Worm (Caenorhabditis elegans) whole organism, L4 larva: ENCODE measurements around the gene C03B1.9.
A peak's percentile ranks its signal among the peaks of the same experiment; 100 is the strongest.

Source experiments
- D1046.2 ChIP-seq: fragments of 200-800 bp; sonication (Bioruptor generic); IDR thresholded peaks from 2 replicates; pipeline ENCODE4 v1.3.6; 2022; ENCODE audit warnings: missing genetic modification characterization, missing compliant biosample characterization
- F10B5.3 ChIP-seq: sonication (generic microtip); optimal IDR thresholded peaks from 2 replicates; lab custom pipeline; 2016; ENCODE audit warnings: mild to moderate bottlenecking, missing genetic modification characterization, missing compliant biosample characterization
- F49E8.2 ChIP-seq: sonication (generic microtip); optimal IDR thresholded peaks from 2 replicates; lab custom pipeline; 2016; ENCODE audit warnings: missing compliant biosample characterization, mild to moderate bottlenecking, missing genetic modification characterization, borderline replicate concordance
- aha-1 ChIP-seq: fragments of 150-350 bp; peaks from one replicate; lab custom pipeline; 2014; ENCODE audit warnings: missing biosample characterization, missing genetic modification characterization
- aly-2 ChIP-seq: sonication (generic microtip); optimal IDR thresholded peaks from 2 replicates; lab custom pipeline; 2018; ENCODE audit warnings: missing biosample characterization, missing genetic modification characterization
- ceh-32 ChIP-seq: sonication (generic microtip); optimal IDR thresholded peaks from 2 replicates; lab custom pipeline; 2016; ENCODE audit warnings: mild to moderate bottlenecking, missing genetic modification characterization, missing compliant biosample characterization; ENCODE audit not compliant: poor library complexity
- ceh-44 ChIP-seq: fragments of 200-800 bp; sonication (Bioruptor generic); IDR thresholded peaks from 2 replicates; pipeline ENCODE4 v1.3.6; 2022; ENCODE audit warnings: missing genetic modification reagents, missing genetic modification characterization, missing compliant biosample characterization
- ces-1 ChIP-seq: fragments of 150-350 bp; sonication (generic microtip); optimal IDR thresholded peaks from 4 replicates; lab custom pipeline; 2014; ENCODE audit warnings: missing biosample characterization, missing genetic modification reagents, missing genetic modification characterization
- cey-2 ChIP-seq: sonication (generic microtip); optimal IDR thresholded peaks from 3 replicates; lab custom pipeline; 2017; ENCODE audit warnings: missing genetic modification characterization, mild to moderate bottlenecking, missing compliant biosample characterization, antibody characterized with exemption, borderline replicate concordance; ENCODE audit not compliant: insufficient read depth
- ctbp-1 ChIP-seq: fragments of 200-800 bp; sonication (Bioruptor generic); IDR thresholded peaks from 2 replicates; pipeline ENCODE4 v1.3.6; 2022; ENCODE audit warnings: missing genetic modification reagents, missing genetic modification characterization, missing compliant biosample characterization
- daf-16 ChIP-seq, 3 experiments: sonication (generic microtip); optimal IDR thresholded peaks; 2 replicates each; lab custom pipeline; 2016 to 2017; ENCODE audit warnings: missing genetic modification characterization in 3 of 3, missing genetic modification reagents in 3 of 3, mild to moderate bottlenecking in 2 of 3, missing compliant biosample characterization in 2 of 3, missing biosample characterization in 1 of 3, moderate library complexity in 1 of 3
- daf-19 ChIP-seq: fragments of 200-800 bp; sonication (Bioruptor generic); conservative IDR thresholded peaks from 2 replicates; pipeline ENCODE4 v1.3.6; 2022; ENCODE audit warnings: missing genetic modification characterization, missing compliant biosample characterization
- daf-8 ChIP-seq: fragments of 200-800 bp; sonication (Bioruptor generic); IDR thresholded peaks from 2 replicates; pipeline ENCODE4 v1.3.6; 2022; ENCODE audit warnings: missing genetic modification characterization, missing compliant biosample characterization
- dmd-6 ChIP-seq: fragments of 200-800 bp; sonication (Bioruptor generic); IDR thresholded peaks from 2 replicates; pipeline ENCODE4 v1.3.6; 2022; ENCODE audit warnings: missing genetic modification reagents, missing genetic modification characterization, missing compliant biosample characterization
- dmd-8 ChIP-seq: fragments of 200-800 bp; sonication (Bioruptor generic); IDR thresholded peaks from 2 replicates; pipeline ENCODE4 v1.3.6; 2022; ENCODE audit warnings: missing genetic modification characterization, missing compliant biosample characterization
- dve-1 ChIP-seq: sonication (generic microtip); optimal IDR thresholded peaks from 2 replicates; lab custom pipeline; 2017; ENCODE audit warnings: antibody characterized with exemption, mild to moderate bottlenecking, missing genetic modification characterization, missing compliant biosample characterization; ENCODE audit not compliant: insufficient read depth
- hlh-11 ChIP-seq: fragments of 200-800 bp; sonication (Bioruptor generic); optimal IDR thresholded peaks from 2 replicates; lab custom pipeline; 2018; ENCODE audit warnings: mild to moderate bottlenecking, missing genetic modification characterization, missing compliant biosample characterization
- hmg-1.1 ChIP-seq: fragments of 200-800 bp; sonication (Bioruptor generic); IDR thresholded peaks from 2 replicates; pipeline ENCODE4 v1.3.6; 2022; ENCODE audit warnings: missing genetic modification reagents, missing genetic modification characterization, missing compliant biosample characterization
- jun-1 ChIP-seq: fragments of 150-350 bp; optimal IDR thresholded peaks from 2 replicates; lab custom pipeline; 2014; ENCODE audit warnings: missing biosample characterization, missing genetic modification reagents, missing genetic modification characterization
- lin-29 ChIP-seq: fragments of 200-800 bp; sonication (Bioruptor generic); IDR thresholded peaks from 2 replicates; pipeline ENCODE4 v1.3.6; 2022; ENCODE audit warnings: missing genetic modification reagents, missing genetic modification characterization, missing compliant biosample characterization
- mdl-1 ChIP-seq, 2 experiments: fragments of 150-350 bp in 1 of 2; sonication (generic microtip) in 1 of 2; optimal IDR thresholded peaks; 2 replicates each; lab custom pipeline; 2014 to 2017; ENCODE audit warnings: missing biosample characterization in 2 of 2, missing genetic modification characterization in 2 of 2
- mxl-2 ChIP-seq: fragments of 200-800 bp; sonication (Bioruptor generic); conservative IDR thresholded peaks from 2 replicates; pipeline ENCODE4 v1.3.6; 2022; ENCODE audit warnings: missing genetic modification reagents, missing genetic modification characterization, missing compliant biosample characterization
- mxl-3 ChIP-seq: fragments of 200-800 bp; sonication (Bioruptor generic); optimal IDR thresholded peaks from 2 replicates; lab custom pipeline; 2018; ENCODE audit warnings: mild to moderate bottlenecking, missing genetic modification characterization, missing compliant biosample characterization
- nhr-11 ChIP-seq: fragments of 150-350 bp; optimal IDR thresholded peaks from 2 replicates; lab custom pipeline; 2014; ENCODE audit warnings: missing biosample characterization, missing genetic modification characterization
- nhr-111 ChIP-seq: fragments of 200-800 bp; sonication (Bioruptor generic); optimal IDR thresholded peaks from 2 replicates; lab custom pipeline; 2018; ENCODE audit warnings: mild to moderate bottlenecking, missing genetic modification characterization, missing compliant biosample characterization
- nhr-42 ChIP-seq: fragments of 200-800 bp; sonication (Bioruptor generic); IDR thresholded peaks from 2 replicates; pipeline ENCODE4 v1.3.6; 2022; ENCODE audit warnings: missing genetic modification characterization, missing compliant biosample characterization
- nhr-6 ChIP-seq: fragments of 150-350 bp; optimal IDR thresholded peaks from 2 replicates; lab custom pipeline; 2014; ENCODE audit warnings: missing biosample characterization, missing genetic modification characterization
- php-3 ChIP-seq: fragments of 200-800 bp; sonication (Bioruptor generic); IDR thresholded peaks from 2 replicates; pipeline ENCODE4 v1.3.6; 2022; ENCODE audit warnings: missing genetic modification reagents, missing genetic modification characterization, missing compliant biosample characterization
- pqm-1 ChIP-seq: sonication (generic microtip); optimal IDR thresholded peaks from 2 replicates; lab custom pipeline; 2017; ENCODE audit warnings: missing biosample characterization, missing genetic modification characterization
- saeg-2 ChIP-seq: fragments of 200-800 bp; sonication (Bioruptor generic); IDR thresholded peaks from 2 replicates; pipeline ENCODE4 v1.3.6; 2022; ENCODE audit warnings: missing genetic modification reagents, missing genetic modification characterization, missing compliant biosample characterization
- skn-1 ChIP-seq: fragments of 150-350 bp; optimal IDR thresholded peaks from 2 replicates; lab custom pipeline; 2014; ENCODE audit warnings: missing biosample characterization, missing genetic modification characterization
- unc-62 ChIP-seq, 3 experiments: fragments of 150-350 bp in 1 of 3; sonication (generic microtip); optimal IDR thresholded peaks in 2 of 3; peaks in 1 of 3; 1 replicate in 1 of 3; 2 replicates in 2 of 3; lab custom pipeline; 2014 to 2017; ENCODE audit warnings: missing biosample characterization in 3 of 3, missing genetic modification characterization in 3 of 3, missing genetic modification reagents in 3 of 3, missing genotype in 1 of 3
- vab-7 ChIP-seq: fragments of 200-800 bp; sonication (Bioruptor generic); IDR thresholded peaks from 2 replicates; pipeline ENCODE4 v1.3.6; 2022; ENCODE audit warnings: missing genetic modification reagents, missing genetic modification characterization, missing compliant biosample characterization
- zag-1 ChIP-seq: fragments of 150-350 bp; optimal IDR thresholded peaks from 2 replicates; lab custom pipeline; 2014; ENCODE audit warnings: missing biosample characterization, missing genetic modification characterization
- zfp-2 ChIP-seq: sonication (generic microtip); optimal IDR thresholded peaks from 2 replicates; lab custom pipeline; 2016; ENCODE audit warnings: mild to moderate bottlenecking, missing genetic modification characterization, missing compliant biosample characterization
- zip-2 ChIP-seq: fragments of 150-350 bp; optimal IDR thresholded peaks from 2 replicates; lab custom pipeline; 2014; ENCODE audit warnings: missing biosample characterization, missing genetic modification characterization
- ztf-11 ChIP-seq: fragments of 150-350 bp; optimal IDR thresholded peaks from 2 replicates; lab custom pipeline; 2014; ENCODE audit warnings: missing biosample characterization, missing genetic modification characterization

The C03B1.9 gene

ce11 chrX:6378363-6378762 lies 31.4 kb upstream of the C03B1.9 start (continued):
- TF ChIP-seq ceh-44 (GFP tag; lab: Robert Waterston, UW) (no peak), daf-16 (GFP tag; optimal IDR thresholded peaks at IDR 0.05; lab: Kevin White, UChicago) (peak in 1 of 2 experiments; percentile 15), daf-16 (tag; optimal IDR thresholded peaks at IDR 0.05; lab: Kevin White, UChicago) (peak; percentile 73), pqm-1 (tag; lab: Kevin White, UChicago) (no peak), ctbp-1 (GFP tag; lab: Robert Waterston, UW) (peak; percentile 51; the same call in 1 of the 2 replicates), vab-7 (GFP tag; lab: Robert Waterston, UW) (0 out of 2 replicates have a peak, but pooled peaks have one; percentile 36)

ce11 chrX:6377634-6378288 lies 30.8 kb upstream of the C03B1.9 start, which contains the start of gene lmp-1:
TSS of gene lmp-1 (minus strand) at chrX:6377684.
- TF ChIP-seq dmd-6 (GFP tag; lab: Robert Waterston, UW), result peak; percentile 38; the same call in 1 of the 2 replicates
- TF ChIP-seq pqm-1 (tag; lab: Kevin White, UChicago), result peak; percentile 33
- peak; percentile 47; the same call in 1 of the 2 replicates for TF ChIP-seq php-3 (GFP tag; lab: Robert Waterston, UW)
- no peak for TF ChIP-seq daf-16 (GFP tag; optimal IDR thresholded peaks at IDR 0.05; lab: Kevin White, UChicago)
- TF ChIP-seq daf-16 (tag; optimal IDR thresholded peaks at IDR 0.05; lab: Kevin White, UChicago), result peak; percentile 77
- TF ChIP-seq lin-29 (GFP tag; lab: Robert Waterston, UW), result no peak
- no peak for TF ChIP-seq D1046.2 (GFP tag; lab: Robert Waterston, UW)
- peak; percentile 84 for TF ChIP-seq aha-1 (tag; lab: Kevin White, UChicago)
- peak; percentile 18 for TF ChIP-seq hlh-11
- peak; percentile 25 for TF ChIP-seq dve-1 (tag; lab: Kevin White, UChicago)
- no peak for TF ChIP-seq dmd-8 (GFP tag; lab: Robert Waterston, UW)

- no peak for TF ChIP-seq mxl-2 (GFP tag; lab: Robert Waterston, UW)
- TF ChIP-seq aha-1 (tag; lab: Kevin White, UChicago), result peak; percentile 86
Observed at ce11 chrX:6374451-6374850, 27.5 kb upstream of the C03B1.9 start, which contains the start of gene C03B1.1. TSS of gene C03B1.1 (plus strand) at chrX:6374751.

ce11 chrX:6373348-6373747 lies 26.4 kb upstream of the C03B1.9 start, which contains the start of gene C03B1.17:
TSS of gene C03B1.17 (plus strand) at chrX:6373648.
- TF ChIP-seq aly-2 (tag; lab: Kevin White, UChicago), result no peak
- TF ChIP-seq skn-1, result no peak
- TF ChIP-seq daf-8 (GFP tag; lab: Robert Waterston, UW), result no peak
- TF ChIP-seq ceh-32 (tag; lab: Kevin White, UChicago), result no peak
- no peak for TF ChIP-seq F10B5.3 (tag; lab: Kevin White, UChicago)
- TF ChIP-seq php-3 (GFP tag; lab: Robert Waterston, UW), result no peak
- no peak for TF ChIP-seq pqm-1 (tag; lab: Kevin White, UChicago)
- no peak for TF ChIP-seq unc-62 (GFP tag; optimal IDR thresholded peaks at IDR 0.05 in 1 of 2; lab: Kevin White, UChicago)
- no peak for TF ChIP-seq unc-62 (tag; optimal IDR thresholded peaks at IDR 0.05; lab: Kevin White, UChicago)
- no peak for TF ChIP-seq mdl-1 (tag; optimal IDR thresholded peaks at IDR 0.05; lab: Kevin White, UChicago)
- no peak for TF ChIP-seq nhr-11 (tag; lab: Kevin White, UChicago)
- no peak for TF ChIP-seq zfp-2 (tag; lab: Kevin White, UChicago)
- no peak for TF ChIP-seq nhr-111 (GFP tag; lab: Kevin White, UChicago)
- no peak for TF ChIP-seq zip-2 (tag; lab: Kevin White, UChicago)
- TF ChIP-seq, all 104 proteins: peak for 0

- no peak for TF ChIP-seq nhr-6 (tag; lab: Kevin White, UChicago)
- 0 out of 2 replicates have a peak, but pooled peaks have one; percentile 77 for TF ChIP-seq saeg-2
- peak; percentile 90 for TF ChIP-seq hmg-1.1 (GFP tag; lab: Robert Waterston, UW)
- no peak for TF ChIP-seq jun-1 (tag; lab: Kevin White, UChicago)
- peak; percentile 50 for TF ChIP-seq F49E8.2
- no peak for TF ChIP-seq cey-2 (tag; lab: Kevin White, UChicago)
- peak; percentile 38 for TF ChIP-seq zfp-2 (tag; lab: Kevin White, UChicago)
- peak; percentile 92 for TF ChIP-seq aha-1 (tag; lab: Kevin White, UChicago)
- TF ChIP-seq mxl-3 (GFP tag; lab: Kevin White, UChicago), result no peak
- TF ChIP-seq daf-19, result peak; percentile 86
- no peak for TF ChIP-seq nhr-11 (tag; lab: Kevin White, UChicago)
- TF ChIP-seq ces-1 (GFP tag; lab: Kevin White, UChicago), result no peak
- TF ChIP-seq nhr-42, result 0 out of 2 replicates have a peak, but pooled peaks have one; percentile 16
- TF ChIP-seq ztf-11 (tag; lab: Kevin White, UChicago), result no peak
- TF ChIP-seq pqm-1 (tag; lab: Kevin White, UChicago), result no peak
- TF ChIP-seq zag-1 (tag; lab: Kevin White, UChicago), result no peak
Observed at ce11 chrX:6371192-6372116, 24.5 kb upstream of the C03B1.9 start.
